Worm (Caenorhabditis elegans) whole organism, L1 larva: Measurements from ENCODE around the gene lam-1.
"Not testable (repeated sequence)": the region's sequence is repeated elsewhere in the genome, so short reads cannot be mapped to it uniquely, and the experiment has no call there.

Experiments used
- C34B4.2 ChIP-seq: sonication (generic microtip); optimal IDR thresholded peaks from 2 replicates; lab custom pipeline; 2017; ENCODE audit warnings: mild to moderate bottlenecking, missing genetic modification characterization, missing compliant biosample characterization
- aha-1 ChIP-seq: fragments of 150-350 bp; optimal IDR thresholded peaks from 2 replicates; lab custom pipeline; 2014; ENCODE audit warnings: missing biosample characterization, missing genetic modification characterization
- ceh-63 ChIP-seq: fragments of 200-800 bp; sonication (Bioruptor generic); optimal IDR thresholded peaks from 2 replicates; lab custom pipeline; 2018; ENCODE audit warnings: mild to moderate bottlenecking, missing genetic modification characterization, missing compliant biosample characterization
- ceh-8 ChIP-seq: fragments of 200-800 bp; sonication (Bioruptor generic); optimal IDR thresholded peaks from 2 replicates; lab custom pipeline; 2018; ENCODE audit warnings: mild to moderate bottlenecking, missing genetic modification characterization, moderate library complexity, missing compliant biosample characterization
- ceh-88 ChIP-seq: fragments of 200-800 bp; sonication (Bioruptor generic); IDR thresholded peaks from 2 replicates; pipeline ENCODE4 v1.3.6; 2022; ENCODE audit warnings: missing genetic modification characterization, missing compliant biosample characterization
- ceh-90 ChIP-seq: sonication (generic microtip); optimal IDR thresholded peaks from 2 replicates; lab custom pipeline; 2016; ENCODE audit warnings: missing genetic modification characterization, missing compliant biosample characterization
- dpl-1 ChIP-seq, 3 experiments: fragments of 150-350 bp in 2 of 3; sonication (generic microtip) in 1 of 3; optimal IDR thresholded peaks; 2 replicates each; lab custom pipeline; 2014 to 2017; ENCODE audit warnings: missing biosample characterization in 3 of 3, missing genetic modification characterization in 3 of 3, missing genetic modification reagents in 3 of 3
- dsc-1 ChIP-seq: sonication (generic microtip); optimal IDR thresholded peaks from 2 replicates; lab custom pipeline; 2016; ENCODE audit warnings: mild to moderate bottlenecking, missing genetic modification characterization, missing compliant biosample characterization
- efl-1 ChIP-seq, 4 experiments: fragments of 150-350 bp; optimal IDR thresholded peaks in 3 of 4; peaks in 1 of 4; 1 replicate in 1 of 4; 2 replicates in 3 of 4; lab custom pipeline; 2014; ENCODE audit warnings: missing biosample characterization in 2 of 4, missing genetic modification characterization in 2 of 4, missing genetic modification reagents in 2 of 4
- efl-3 ChIP-seq: fragments of 200-800 bp; sonication (Bioruptor generic); optimal IDR thresholded peaks from 2 replicates; lab custom pipeline; 2018; ENCODE audit warnings: mild to moderate bottlenecking, missing genetic modification characterization, missing compliant biosample characterization
- elt-2 ChIP-seq: sonication (generic microtip); optimal IDR thresholded peaks from 2 replicates; lab custom pipeline; 2016; ENCODE audit warnings: missing genetic modification characterization, mild to moderate bottlenecking, inconsistent platforms, missing compliant biosample characterization, missing genetic modification reagents
- ets-5 ChIP-seq: fragments of 200-800 bp; sonication (Bioruptor generic); IDR thresholded peaks from 2 replicates; pipeline ENCODE4 v1.3.6; 2022; ENCODE audit warnings: missing genetic modification characterization, missing compliant biosample characterization
- fkh-10 ChIP-seq: sonication (generic microtip); optimal IDR thresholded peaks from 2 replicates; lab custom pipeline; 2017; ENCODE audit warnings: missing biosample characterization, missing genetic modification reagents, missing genetic modification characterization
- fkh-4 ChIP-seq: sonication (generic microtip); optimal IDR thresholded peaks from 2 replicates; lab custom pipeline; 2016; ENCODE audit warnings: missing compliant biosample characterization, missing genetic modification characterization, borderline replicate concordance
- hpl-2 ChIP-seq: fragments of 150-350 bp; optimal IDR thresholded peaks from 2 replicates; lab custom pipeline; 2014; ENCODE audit warnings: missing biosample characterization, missing genetic modification reagents, missing genetic modification characterization
- isw-1 ChIP-seq: fragments of 200-800 bp; sonication (Bioruptor generic); IDR thresholded peaks from 2 replicates; pipeline ENCODE4 v1.3.6; 2022; ENCODE audit warnings: missing genetic modification characterization, missing compliant biosample characterization
- lin-14 ChIP-seq: fragments of 200-800 bp; sonication (Bioruptor generic); optimal IDR thresholded peaks from 2 replicates; lab custom pipeline; 2018; ENCODE audit warnings: mild to moderate bottlenecking, missing genetic modification characterization, moderate library complexity, missing compliant biosample characterization
- lir-3 ChIP-seq: sonication (generic microtip); optimal IDR thresholded peaks from 2 replicates; lab custom pipeline; 2016; ENCODE audit warnings: mild to moderate bottlenecking, missing genetic modification characterization, moderate library complexity, missing compliant biosample characterization; ENCODE audit not compliant: poor library complexity
- lsy-2 ChIP-seq, 2 experiments: fragments of 150-350 bp; optimal IDR thresholded peaks; 2 replicates each; lab custom pipeline; 2014; ENCODE audit warnings: missing biosample characterization in 2 of 2, missing genetic modification characterization in 2 of 2
- mef-2 ChIP-seq: fragments of 150-350 bp; optimal IDR thresholded peaks from 2 replicates; lab custom pipeline; 2014; ENCODE audit warnings: missing biosample characterization, missing genetic modification characterization
- nhr-11 ChIP-seq: fragments of 150-350 bp; optimal IDR thresholded peaks from 2 replicates; lab custom pipeline; 2014; ENCODE audit warnings: missing biosample characterization, missing genetic modification characterization
- nhr-19 ChIP-seq: fragments of 200-800 bp; sonication (Bioruptor generic); conservative IDR thresholded peaks from 2 replicates; pipeline ENCODE4 v1.3.6; 2022; ENCODE audit warnings: missing genetic modification characterization, missing compliant biosample characterization
- nhr-20 ChIP-seq: sonication (generic microtip); optimal IDR thresholded peaks from 2 replicates; lab custom pipeline; 2016; ENCODE audit warnings: mild to moderate bottlenecking, missing genetic modification characterization, missing compliant biosample characterization
- nhr-71 ChIP-seq: sonication (generic microtip); optimal IDR thresholded peaks from 2 replicates; lab custom pipeline; 2016; ENCODE audit warnings: mild to moderate bottlenecking, missing genetic modification characterization, moderate library complexity, missing compliant biosample characterization
- nhr-76 ChIP-seq: sonication (generic microtip); optimal IDR thresholded peaks from 2 replicates; lab custom pipeline; 2017; ENCODE audit warnings: missing biosample characterization, missing genetic modification characterization
- nhr-84 ChIP-seq: sonication (generic microtip); optimal IDR thresholded peaks from 2 replicates; lab custom pipeline; 2017; ENCODE audit warnings: missing biosample characterization, missing genetic modification characterization
- pag-3 ChIP-seq: sonication (generic microtip); optimal IDR thresholded peaks from 2 replicates; lab custom pipeline; 2017; ENCODE audit warnings: missing genetic modification characterization, mild to moderate bottlenecking, missing compliant biosample characterization, antibody characterized with exemption, borderline replicate concordance; ENCODE audit not compliant: insufficient read depth
- rnt-1 ChIP-seq: sonication (generic microtip); optimal IDR thresholded peaks from 2 replicates; lab custom pipeline; 2016; ENCODE audit warnings: mild to moderate bottlenecking, missing genetic modification characterization, moderate library complexity, missing compliant biosample characterization
- snu-23 ChIP-seq: sonication (generic microtip); optimal IDR thresholded peaks from 2 replicates; lab custom pipeline; 2016; ENCODE audit warnings: missing genetic modification characterization, missing compliant biosample characterization
- swsn-7 ChIP-seq: sonication (generic microtip); optimal IDR thresholded peaks from 2 replicates; lab custom pipeline; 2016; ENCODE audit warnings: missing genetic modification characterization, missing compliant biosample characterization
- tbx-2 ChIP-seq: sonication (generic microtip); optimal IDR thresholded peaks from 2 replicates; lab custom pipeline; 2016; ENCODE audit warnings: missing genetic modification characterization, missing compliant biosample characterization
- unc-62 ChIP-seq: fragments of 150-350 bp; optimal IDR thresholded peaks from 2 replicates; lab custom pipeline; 2014; ENCODE audit warnings: missing biosample characterization, missing genetic modification reagents, missing genetic modification characterization
- unc-98 ChIP-seq: fragments of 200-800 bp; sonication (Bioruptor generic); IDR thresholded peaks from 2 replicates; pipeline ENCODE4 v1.3.6; 2022; ENCODE audit warnings: missing genetic modification characterization, missing compliant biosample characterization
- zag-1 ChIP-seq: fragments of 150-350 bp; optimal IDR thresholded peaks from 2 replicates; lab custom pipeline; 2014; ENCODE audit warnings: missing biosample characterization, missing genetic modification characterization
- ztf-11 ChIP-seq, 2 experiments: sonication (generic microtip); optimal IDR thresholded peaks; 2 replicates each; lab custom pipeline; 2016 to 2017; ENCODE audit warnings: missing genetic modification characterization in 2 of 2, missing biosample characterization in 1 of 2, missing compliant biosample characterization in 1 of 2
- ztf-4 ChIP-seq: fragments of 150-350 bp; optimal IDR thresholded peaks from 2 replicates; lab custom pipeline; 2014; ENCODE audit warnings: missing biosample characterization, missing genetic modification characterization

The lam-1 gene

DNA sequence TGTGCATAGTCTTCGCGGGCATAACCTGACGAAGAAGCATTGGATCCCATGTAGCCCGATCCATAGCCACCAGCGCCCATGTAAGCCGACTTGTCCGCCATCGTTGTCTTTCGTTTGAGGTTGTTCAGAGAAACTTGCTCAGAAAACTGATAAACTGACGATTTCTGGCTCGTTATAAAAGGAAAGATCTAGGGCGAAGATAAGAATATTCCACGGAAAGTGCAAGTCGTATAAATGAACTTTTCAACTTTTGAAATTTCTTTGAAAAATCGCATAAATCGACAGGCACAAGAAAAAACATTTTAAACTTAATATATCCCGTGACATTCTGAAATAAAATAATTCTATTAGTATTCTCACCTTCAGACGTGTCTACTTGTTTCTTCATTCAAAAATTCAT, 10.2 kb upstream of the lam-1 start, which contains the start of the genes nspd-3 and C24D10.2:
nspd-3 (minus strand) TSS at position 101 of the 400 bp plus-strand sequence.
C24D10.2 (plus strand) TSS at position 399 of the 400 bp plus-strand sequence.
- not testable (repeated sequence) for TF ChIP-seq nhr-11 (tag; lab: Kevin White, UChicago); rnt-1 (tag; lab: Kevin White, UChicago); ceh-8

DNA sequence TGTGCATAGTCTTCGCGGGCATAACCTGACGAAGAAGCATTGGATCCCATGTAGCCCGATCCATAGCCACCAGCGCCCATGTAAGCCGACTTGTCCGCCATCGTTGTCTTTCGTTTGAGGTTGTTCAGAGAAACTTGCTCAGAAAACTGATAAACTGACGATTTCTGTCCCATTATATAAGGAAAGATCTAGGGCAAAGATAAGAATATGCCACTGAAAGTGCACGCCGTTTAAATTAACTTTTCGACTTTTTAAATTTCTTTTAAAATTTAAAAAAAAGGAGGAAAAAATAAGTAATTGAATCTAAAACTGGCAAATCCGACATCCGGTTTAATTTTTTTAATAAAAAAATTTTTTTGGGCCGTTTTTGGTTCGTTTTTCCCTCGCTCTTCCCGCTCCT, 7.5 kb upstream of the lam-1 start, which contains the start of gene nspd-6:
nspd-6 (minus strand) TSS at position 101 of the 400 bp plus-strand sequence.
- not testable (repeated sequence) for TF ChIP-seq mef-2, nhr-71, fkh-4 (tag; lab: Kevin White, UChicago)

DNA sequence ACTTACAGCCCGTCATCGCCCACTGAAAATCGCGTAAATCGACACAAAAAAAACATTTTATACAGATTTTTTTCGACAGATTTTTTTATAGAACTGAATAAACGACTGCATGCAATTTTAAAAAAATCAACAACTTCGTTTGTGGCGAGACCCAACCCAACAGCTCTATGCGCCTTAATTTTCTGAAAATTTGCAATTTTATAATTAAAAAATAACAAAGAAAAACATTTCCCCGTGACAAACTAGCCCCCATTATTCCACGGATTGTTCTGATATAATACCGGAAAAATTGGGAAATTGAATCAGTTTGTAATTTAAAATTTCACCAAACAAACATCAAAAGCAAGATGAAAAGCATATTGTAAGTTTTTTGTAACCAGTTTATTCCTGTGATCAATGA, 7.1 kb upstream of the lam-1 start, which contains the start of gene ptp-5.1:
ptp-5.1 (plus strand) TSS at position 301 of the 400 bp plus-strand sequence.
- TF ChIP-seq unc-62 (GFP tag; lab: Kevin White, UChicago), result no peak
- no peak for TF ChIP-seq tbx-2 (tag; lab: Kevin White, UChicago)
- TF ChIP-seq fkh-4 (tag; lab: Kevin White, UChicago), result no peak
- TF ChIP-seq ztf-4 (tag; lab: Kevin White, UChicago), result no peak
- TF ChIP-seq nhr-11 (tag; lab: Kevin White, UChicago), result no peak
- TF ChIP-seq fkh-10 (GFP tag; lab: Kevin White, UChicago), result no peak
- TF ChIP-seq elt-2, result no peak
- no peak for TF ChIP-seq zag-1 (tag; lab: Kevin White, UChicago)
- TF ChIP-seq nhr-76 (tag; lab: Kevin White, UChicago), result no peak
- no peak for TF ChIP-seq nhr-84 (tag; lab: Kevin White, UChicago)
- TF ChIP-seq ceh-88 (GFP tag; lab: Robert Waterston, UW), result no peak
- no peak for TF ChIP-seq lir-3 (tag; lab: Kevin White, UChicago)
- TF ChIP-seq ceh-90 (tag; lab: Kevin White, UChicago), result no peak
- no peak for TF ChIP-seq ets-5 (GFP tag; lab: Robert Waterston, UW)

DNA sequence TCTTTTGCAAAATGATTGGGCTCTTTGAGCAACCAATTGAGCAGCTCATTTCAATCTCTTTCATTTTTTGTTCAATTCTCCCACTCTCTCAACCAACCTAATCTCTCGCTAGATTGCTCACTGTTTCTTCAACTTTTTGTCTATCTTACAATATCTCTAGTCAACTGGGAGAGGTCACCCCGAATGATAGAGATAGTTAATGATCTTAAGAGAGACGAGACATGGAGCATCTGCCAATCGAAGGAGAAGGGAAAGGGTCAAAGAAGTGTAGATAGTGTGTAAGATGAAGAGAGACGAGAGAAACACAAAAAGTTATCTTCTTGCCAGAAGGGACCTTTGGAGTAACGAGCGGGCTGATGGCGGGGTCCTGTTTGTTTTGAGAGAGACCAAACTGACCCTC, 3.8 kb upstream of the lam-1 start:
- peak; percentile 43 for TF ChIP-seq pag-3 (tag; lab: Kevin White, UChicago)
- no peak for TF ChIP-seq efl-3 (GFP tag; lab: Kevin White, UChicago)
- TF ChIP-seq lin-14 (GFP tag; lab: Kevin White, UChicago), result peak; percentile 60
- TF ChIP-seq ceh-63 (GFP tag; lab: Kevin White, UChicago), result no peak
- TF ChIP-seq ztf-4 (tag; lab: Kevin White, UChicago), result no peak
- peak; percentile 17 to 40 for TF ChIP-seq efl-1 (optimal IDR thresholded peaks at IDR 0.05; lab: Kevin White, UChicago)
- peak; percentile 16 to 59 for TF ChIP-seq efl-1 (GFP tag; optimal IDR thresholded peaks at IDR 0.05 in 1 of 2; lab: Kevin White, UChicago)
- TF ChIP-seq aha-1 (tag; lab: Kevin White, UChicago), result no peak
- TF ChIP-seq fkh-4 (tag; lab: Kevin White, UChicago), result peak; percentile 37
- peak; percentile 44 to 50 for TF ChIP-seq lsy-2 (tag; optimal IDR thresholded peaks at IDR 0.05; lab: Kevin White, UChicago)
- peak; percentile 25 for TF ChIP-seq nhr-19 (GFP tag; lab: Robert Waterston, UW)
- TF ChIP-seq zag-1 (tag; lab: Kevin White, UChicago), result no peak
- TF ChIP-seq dsc-1 (tag; lab: Kevin White, UChicago), result peak; percentile 80
- TF ChIP-seq isw-1, result no peak
- peak; percentile 55 for TF ChIP-seq rnt-1 (tag; lab: Kevin White, UChicago)
- no peak for TF ChIP-seq C34B4.2
- TF ChIP-seq unc-98 (GFP tag; lab: Robert Waterston, UW), result 0 out of 2 replicates have a peak, but pooled peaks have one; percentile 44
- no peak for TF ChIP-seq hpl-2 (GFP tag; lab: Kevin White, UChicago)
- peak; percentile 7 for TF ChIP-seq tbx-2 (tag; lab: Kevin White, UChicago)
- peak; percentile 7 for TF ChIP-seq nhr-20 (tag; lab: Kevin White, UChicago)
- no peak for TF ChIP-seq ztf-11 (tag; optimal IDR thresholded peaks at IDR 0.05; lab: Kevin White, UChicago)
- peak; percentile 43 for TF ChIP-seq snu-23 (GFP tag; lab: Kevin White, UChicago)
- peak; percentile 42 for TF ChIP-seq nhr-76 (tag; lab: Kevin White, UChicago)
- peak; percentile 12 for TF ChIP-seq swsn-7 (tag; lab: Kevin White, UChicago)
- TF ChIP-seq nhr-71 (tag; lab: Kevin White, UChicago), result peak; percentile 70
- peak in 1 of 3 experiments; percentile 1 for TF ChIP-seq dpl-1 (GFP tag; optimal IDR thresholded peaks at IDR 0.05; lab: Kevin White, UChicago)
